Fruit fly (Drosophila melanogaster): ENCODE data around the gene SdhD.

DNA sequence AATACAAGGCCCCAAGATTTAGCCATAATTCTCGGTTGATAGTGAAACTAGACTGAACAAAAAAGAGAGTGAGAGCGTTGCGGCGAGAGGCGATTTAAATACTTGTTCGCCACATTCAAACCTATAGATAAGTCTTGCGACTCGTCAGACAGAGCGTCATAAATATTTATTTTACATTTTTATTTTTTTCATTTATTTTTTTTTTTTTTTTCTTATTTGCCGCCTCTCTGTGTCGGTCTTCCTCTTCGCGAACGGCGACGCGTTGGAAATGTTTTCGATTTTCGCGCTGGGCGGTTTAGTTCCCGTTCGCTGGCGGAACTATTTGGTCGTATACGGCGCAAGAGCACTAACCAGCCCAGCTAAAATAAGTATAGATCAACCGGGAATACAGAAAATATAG is 32.3 kb downstream of the SdhD start:
- TF ChIP-seq wek (GFP tag; optimal IDR thresholded peaks at IDR 0.05) (no peak), Drgx (GFP tag; IDR thresholded peaks at IDR 0.05) (peak; percentile 51; the same call in 1 of the 2 replicates), CG9437 (GFP tag; optimal IDR thresholded peaks at IDR 0.05) (no peak), sr (GFP tag; IDR thresholded peaks at IDR 0.05) (no peak), CG32532 (GFP tag; IDR thresholded peaks at IDR 0.05) (0 out of 2 replicates have a peak, but pooled peaks have one; percentile 18), HmgD (GFP tag; optimal IDR thresholded peaks at IDR 0.05) (no peak), lola (GFP tag; optimal IDR thresholded peaks at IDR 0.05) (no peak), CG31441 (GFP tag; IDR thresholded peaks at IDR 0.05) (no peak), CG12391 (tag; optimal IDR thresholded peaks at IDR 0.05) (no peak)

Data from whole organism, embryonic.